Worm (Caenorhabditis elegans) whole organism, L2 larva: Measurements from ENCODE around the gene R12H7.4.

Experiments
- C34F6.9 ChIP-seq: fragments of 150-350 bp; optimal IDR thresholded peaks from 2 replicates; lab custom pipeline; 2014; ENCODE audit warnings: missing biosample characterization, missing genetic modification characterization
- F13H6.1 ChIP-seq: sonication (generic microtip); optimal IDR thresholded peaks from 2 replicates; lab custom pipeline; 2016; ENCODE audit warnings: missing genetic modification characterization, missing compliant biosample characterization
- R02D3.7 ChIP-seq: fragments of 150-350 bp; optimal IDR thresholded peaks from 2 replicates; lab custom pipeline; 2014; ENCODE audit warnings: missing biosample characterization, missing genetic modification characterization
- Y55F3AM.14 ChIP-seq: fragments of 200-800 bp; sonication (Bioruptor generic); optimal IDR thresholded peaks from 2 replicates; lab custom pipeline; 2018; ENCODE audit warnings: mild to moderate bottlenecking, missing genetic modification characterization, missing compliant biosample characterization
- alr-1 ChIP-seq: fragments of 150-350 bp; optimal IDR thresholded peaks from 2 replicates; lab custom pipeline; 2014; ENCODE audit warnings: missing biosample characterization, missing genetic modification characterization
- aly-2 ChIP-seq: fragments of 150-350 bp; optimal IDR thresholded peaks from 2 replicates; lab custom pipeline; 2014; ENCODE audit warnings: missing biosample characterization, missing genetic modification characterization
- ama-1 ChIP-seq: fragments of 150-350 bp; optimal IDR thresholded peaks from 2 replicates; lab custom pipeline; 2018; ENCODE audit warnings: inconsistent platforms
- blmp-1 ChIP-seq: sonication (generic microtip); optimal IDR thresholded peaks from 2 replicates; lab custom pipeline; 2017; ENCODE audit warnings: missing genetic modification characterization, mild to moderate bottlenecking, missing compliant biosample characterization, antibody characterized with exemption, moderate library complexity; ENCODE audit not compliant: insufficient read depth
- ceh-16 ChIP-seq: fragments of 150-350 bp; optimal IDR thresholded peaks from 2 replicates; lab custom pipeline; 2014; ENCODE audit warnings: missing biosample characterization, missing genetic modification characterization
- ceh-82 ChIP-seq: fragments of 150-350 bp; optimal IDR thresholded peaks from 2 replicates; lab custom pipeline; 2014; ENCODE audit warnings: missing biosample characterization, missing genetic modification characterization
- crh-2 ChIP-seq: sonication (generic microtip); optimal IDR thresholded peaks from 2 replicates; lab custom pipeline; 2017; ENCODE audit warnings: missing biosample characterization, missing genetic modification characterization
- fos-1 ChIP-seq: fragments of 150-350 bp; optimal IDR thresholded peaks from 2 replicates; lab custom pipeline; 2014; ENCODE audit warnings: missing biosample characterization, missing genetic modification characterization
- gmeb-1 ChIP-seq: fragments of 150-350 bp; optimal IDR thresholded peaks from 2 replicates; lab custom pipeline; 2014; ENCODE audit warnings: missing biosample characterization, missing genetic modification characterization
- lin-11 ChIP-seq: fragments of 150-350 bp; sonication (generic microtip); optimal IDR thresholded peaks from 2 replicates; lab custom pipeline; 2014; ENCODE audit warnings: missing biosample characterization, missing genetic modification characterization, inconsistent platforms, mixed read lengths
- lsy-2 ChIP-seq, 2 experiments: fragments of 150-350 bp in 1 of 2; sonication (generic microtip) in 1 of 2; optimal IDR thresholded peaks; 2 replicates each; lab custom pipeline; 2014 to 2017; ENCODE audit warnings: missing biosample characterization in 2 of 2, missing genetic modification characterization in 2 of 2
- mab-5 ChIP-seq: fragments of 150-350 bp; optimal IDR thresholded peaks from 2 replicates; lab custom pipeline; 2014; ENCODE audit warnings: missing biosample characterization, missing genetic modification characterization
- nhr-10 ChIP-seq: sonication (generic microtip); optimal IDR thresholded peaks from 2 replicates; lab custom pipeline; 2017; ENCODE audit warnings: missing biosample characterization, missing genetic modification characterization
- nhr-11 ChIP-seq: fragments of 150-350 bp; optimal IDR thresholded peaks from 2 replicates; lab custom pipeline; 2014; ENCODE audit warnings: missing biosample characterization, missing genetic modification characterization
- nhr-12 ChIP-seq: fragments of 150-350 bp; optimal IDR thresholded peaks from 2 replicates; lab custom pipeline; 2014; ENCODE audit warnings: missing biosample characterization, missing genetic modification characterization
- nhr-129 ChIP-seq: fragments of 150-350 bp; optimal IDR thresholded peaks from 2 replicates; lab custom pipeline; 2014; ENCODE audit warnings: missing biosample characterization, missing genetic modification characterization
- nhr-21 ChIP-seq: fragments of 150-350 bp; optimal IDR thresholded peaks from 2 replicates; lab custom pipeline; 2014; ENCODE audit warnings: missing biosample characterization, missing genetic modification characterization
- nhr-237 ChIP-seq: fragments of 150-350 bp; optimal IDR thresholded peaks from 2 replicates; lab custom pipeline; 2014; ENCODE audit warnings: missing biosample characterization, missing genetic modification characterization
- nhr-25 ChIP-seq: fragments of 150-350 bp; sonication (generic microtip); optimal IDR thresholded peaks from 3 replicates; lab custom pipeline; 2014; ENCODE audit warnings: missing biosample characterization, missing genetic modification characterization
- nhr-6 ChIP-seq: fragments of 150-350 bp; optimal IDR thresholded peaks from 2 replicates; lab custom pipeline; 2014; ENCODE audit warnings: missing biosample characterization, missing genetic modification characterization
- nhr-77 ChIP-seq: fragments of 150-350 bp; optimal IDR thresholded peaks from 2 replicates; lab custom pipeline; 2014; ENCODE audit warnings: missing biosample characterization, missing genetic modification characterization
- skn-1 ChIP-seq: sonication (generic microtip); optimal IDR thresholded peaks from 2 replicates; lab custom pipeline; 2017; ENCODE audit warnings: missing biosample characterization, missing genetic modification characterization
- sma-3 ChIP-seq: sonication (generic microtip); optimal IDR thresholded peaks from 2 replicates; lab custom pipeline; 2016; ENCODE audit warnings: missing genetic modification reagents, missing genetic modification characterization, missing compliant biosample characterization
- sma-9 ChIP-seq, 2 experiments: fragments of 150-350 bp in 1 of 2; sonication (generic microtip) in 1 of 2; optimal IDR thresholded peaks; 2 replicates each; lab custom pipeline; 2014 to 2016; ENCODE audit warnings: missing genetic modification characterization in 2 of 2, mild to moderate bottlenecking in 1 of 2, missing biosample characterization in 1 of 2, missing compliant biosample characterization in 1 of 2, missing genetic modification reagents in 1 of 2, moderate library complexity in 1 of 2
- snpc-4 ChIP-seq: fragments of 150-350 bp; optimal IDR thresholded peaks from 2 replicates; lab custom pipeline; 2014; ENCODE audit warnings: missing biosample characterization, missing genetic modification characterization
- unc-39 ChIP-seq: fragments of 150-350 bp; optimal IDR thresholded peaks from 2 replicates; lab custom pipeline; 2014; ENCODE audit warnings: missing biosample characterization, missing genetic modification characterization
- unc-55 ChIP-seq: fragments of 150-350 bp; sonication (generic microtip); optimal IDR thresholded peaks from 3 replicates; lab custom pipeline; 2014; ENCODE audit warnings: missing biosample characterization, missing genetic modification reagents, missing genetic modification characterization
- unc-62 ChIP-seq: fragments of 150-350 bp; optimal IDR thresholded peaks from 2 replicates; lab custom pipeline; 2014; ENCODE audit warnings: missing biosample characterization, missing genetic modification reagents, missing genetic modification characterization
- zag-1 ChIP-seq: fragments of 150-350 bp; optimal IDR thresholded peaks from 2 replicates; lab custom pipeline; 2014; ENCODE audit warnings: missing biosample characterization, missing genetic modification characterization
- ztf-1 ChIP-seq: fragments of 200-800 bp; sonication (Bioruptor generic); conservative IDR thresholded peaks from 2 replicates; pipeline ENCODE4 v1.3.6; 2022; ENCODE audit warnings: missing genetic modification characterization, missing compliant biosample characterization
- ztf-11 ChIP-seq: sonication (generic microtip); optimal IDR thresholded peaks from 2 replicates; lab custom pipeline; 2017; ENCODE audit warnings: missing biosample characterization, missing genetic modification characterization
- ztf-4 ChIP-seq: fragments of 150-350 bp; optimal IDR thresholded peaks from 2 replicates; lab custom pipeline; 2014; ENCODE audit warnings: missing biosample characterization, missing genetic modification characterization

Gene R12H7.4

DNA sequence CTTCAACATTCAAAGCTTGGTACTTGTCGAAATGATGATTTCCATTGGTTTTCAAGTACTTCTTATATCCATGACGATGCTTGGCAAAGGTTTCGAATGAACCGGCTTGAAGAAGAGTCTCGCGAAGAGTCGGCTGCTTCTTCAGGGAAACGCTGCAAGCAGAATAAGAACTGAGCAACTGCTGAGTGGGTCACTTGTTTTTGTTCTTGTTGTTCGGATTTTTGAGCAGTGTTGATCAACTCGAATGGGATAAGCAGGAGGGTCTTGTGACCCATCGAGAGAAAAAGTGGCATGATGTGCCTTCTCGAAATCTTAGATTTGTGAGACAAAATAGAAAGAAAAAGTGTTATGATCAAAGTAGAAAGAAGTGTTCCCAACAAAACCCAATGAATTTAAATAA is 3.7 kb downstream of the R12H7.4 start:
- TF ChIP-seq sma-9 (GFP tag; optimal IDR thresholded peaks at IDR 0.05; lab: Kevin White, UChicago) (peak; percentile 27), sma-9 (tag; optimal IDR thresholded peaks at IDR 0.05; lab: Kevin White, UChicago) (no peak), unc-62 (GFP tag; lab: Kevin White, UChicago) (no peak), ztf-1 (GFP tag; lab: Robert Waterston, UW) (no peak), C34F6.9 (peak; percentile 9), snpc-4 (peak; percentile 86), gmeb-1 (no peak), nhr-237 (no peak), aly-2 (tag; lab: Kevin White, UChicago) (no peak), nhr-25 (tag; lab: Kevin White, UChicago) (no peak), F13H6.1 (peak; percentile 43), nhr-77 (no peak), ztf-4 (tag; lab: Kevin White, UChicago) (peak; percentile 11), nhr-129 (tag; lab: Kevin White, UChicago) (peak; percentile 52)
- TF ChIP-seq, all 48 proteins: peak for 6

DNA sequence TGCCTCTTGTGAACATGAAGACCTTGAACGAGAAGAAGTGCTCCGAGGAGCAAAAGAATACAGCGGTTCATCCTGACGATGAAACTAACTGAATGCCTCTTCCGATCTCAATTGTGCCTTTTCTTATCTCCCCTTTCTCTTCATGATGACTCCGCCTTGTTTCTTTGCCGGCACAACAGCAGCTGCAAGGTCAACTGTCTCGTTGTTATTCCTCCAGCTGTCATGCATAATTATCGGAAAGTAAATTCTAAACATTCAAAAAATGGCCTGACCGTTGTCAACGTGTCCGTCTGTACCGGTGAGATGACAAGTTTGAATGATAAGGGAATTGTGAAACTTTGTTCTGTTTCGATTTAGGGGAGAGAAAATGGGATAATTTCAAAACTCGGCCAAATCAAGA is 4.5 kb downstream of the R12H7.4 start, which contains the start of gene asp-4:
TSS of gene asp-4 (minus strand) at position 106 of the 400 bp plus-strand sequence.
- TF ChIP-seq sma-3 (GFP tag; lab: Kevin White, UChicago): no peak
- no peak for TF ChIP-seq nhr-12 (tag; lab: Kevin White, UChicago)
- TF ChIP-seq F13H6.1: no peak
- TF ChIP-seq mab-5 (tag; lab: Kevin White, UChicago): no peak
- TF ChIP-seq lsy-2 (tag; optimal IDR thresholded peaks at IDR 0.05; lab: Kevin White, UChicago): peak in 1 of 2 experiments; percentile 9
- peak; percentile 4 for TF ChIP-seq sma-9 (GFP tag; optimal IDR thresholded peaks at IDR 0.05; lab: Kevin White, UChicago)
- no peak for TF ChIP-seq sma-9 (tag; optimal IDR thresholded peaks at IDR 0.05; lab: Kevin White, UChicago)
- no peak for TF ChIP-seq nhr-6 (tag; lab: Kevin White, UChicago)
- TF ChIP-seq nhr-129 (tag; lab: Kevin White, UChicago): peak; percentile 48
- TF ChIP-seq nhr-21 (tag; lab: Kevin White, UChicago): no peak
- peak; percentile 30 for TF ChIP-seq fos-1 (tag; lab: Kevin White, UChicago)
- TF ChIP-seq snpc-4: no peak
- TF ChIP-seq nhr-10: no peak
- TF ChIP-seq ztf-4 (tag; lab: Kevin White, UChicago): no peak
- no peak for TF ChIP-seq skn-1 (tag; lab: Kevin White, UChicago)
- no peak for TF ChIP-seq blmp-1 (tag; lab: Kevin White, UChicago)
- no peak for TF ChIP-seq unc-62 (GFP tag; lab: Kevin White, UChicago)

DNA sequence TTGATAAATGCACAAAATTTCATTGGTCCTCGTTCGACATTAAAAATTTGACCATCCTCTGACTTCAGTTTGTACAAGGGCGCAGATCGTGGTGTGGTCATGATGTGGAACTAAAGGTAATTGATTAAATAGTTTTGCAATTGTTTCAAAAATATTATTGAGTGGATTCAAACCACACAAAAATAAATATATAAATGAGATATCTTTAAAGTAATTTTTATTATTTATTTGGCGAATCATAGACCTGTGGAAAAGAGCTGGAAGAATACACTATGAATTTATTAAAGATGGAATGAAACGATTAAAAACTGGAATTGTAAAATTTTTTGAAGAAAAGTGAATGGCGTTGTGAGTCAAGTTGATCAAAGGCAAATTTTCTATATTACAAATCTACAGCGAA is 6.5 kb downstream of the R12H7.4 start, which contains the start of gene skr-20:
TSS of gene skr-20 (minus strand) at position 101 of the 400 bp plus-strand sequence.
- TF ChIP-seq unc-55 (no peak), Y55F3AM.14 (GFP tag; lab: Kevin White, UChicago) (no peak), ceh-82 (no peak), nhr-11 (tag; lab: Kevin White, UChicago) (no peak), sma-3 (GFP tag; lab: Kevin White, UChicago) (no peak), nhr-25 (tag; lab: Kevin White, UChicago) (no peak), nhr-129 (tag; lab: Kevin White, UChicago) (no peak), skn-1 (tag; lab: Kevin White, UChicago) (no peak), zag-1 (no peak), nhr-6 (tag; lab: Kevin White, UChicago) (no peak)

DNA sequence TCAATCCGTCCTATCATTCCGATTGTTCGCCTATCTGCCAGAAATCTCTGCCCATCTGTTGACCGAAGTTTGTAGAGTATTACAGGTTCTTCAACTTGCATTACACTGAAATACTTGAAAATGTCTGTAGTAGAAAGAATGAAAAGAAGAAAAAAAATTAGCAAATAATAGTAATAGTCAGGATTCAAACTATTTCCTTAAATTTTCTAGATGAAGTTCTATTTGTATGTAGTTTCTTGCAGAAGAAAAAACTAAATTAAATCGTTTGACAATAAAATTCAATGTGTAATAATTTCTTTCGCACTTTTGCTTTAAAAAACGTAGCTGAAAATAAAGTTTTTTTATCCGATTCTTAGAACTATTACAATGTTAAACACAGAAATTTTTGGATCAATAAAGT is 7.7 kb downstream of the R12H7.4 start, which contains the start of gene skr-19:
TSS of gene skr-19 (minus strand) at position 101 of the 400 bp plus-strand sequence.
- TF ChIP-seq ztf-1 (GFP tag; lab: Robert Waterston, UW) (no peak), ceh-16 (no peak), alr-1 (tag; lab: Kevin White, UChicago) (no peak)
- TF ChIP-seq, all 48 proteins: peak for 0

DNA sequence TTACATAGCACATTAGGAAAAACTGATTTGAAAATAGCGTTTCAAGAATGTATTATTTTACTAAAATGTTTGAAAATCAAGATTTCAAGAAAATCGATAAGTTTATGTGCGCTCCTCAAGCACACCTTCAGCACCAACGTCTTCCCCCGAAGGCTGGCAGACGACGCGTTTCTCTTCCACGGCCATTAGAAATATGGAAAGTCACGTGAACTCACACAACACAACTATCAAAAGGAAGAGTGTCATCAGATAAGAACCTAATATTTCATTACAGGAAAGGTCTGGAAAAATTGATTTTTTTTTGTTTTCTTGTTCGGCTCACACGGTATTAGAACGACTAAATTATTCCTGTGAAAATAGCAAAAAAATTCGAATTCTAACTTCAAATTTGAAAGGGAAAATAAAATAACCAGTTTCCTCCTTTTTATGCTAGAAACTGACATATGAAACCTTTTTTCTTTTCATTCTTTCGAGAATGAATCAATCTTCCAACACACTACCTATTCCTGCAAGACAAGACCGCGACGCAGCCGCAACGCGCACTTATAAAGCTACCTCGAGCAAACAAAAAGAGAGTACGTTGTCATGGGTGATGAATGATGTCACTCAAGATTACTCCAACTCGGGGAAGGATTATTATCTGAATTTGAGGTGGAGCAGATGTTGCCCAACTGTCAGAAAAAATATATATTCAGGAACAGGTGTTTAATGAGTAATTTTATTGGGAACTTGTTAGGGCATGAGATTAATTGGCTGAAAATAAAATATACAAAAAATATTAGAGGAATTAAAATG is 8.4 kb downstream of the R12H7.4 start:
- no peak for TF ChIP-seq ceh-16
- no peak for TF ChIP-seq unc-39 (tag; lab: Kevin White, UChicago)
- peak; percentile 13 for TF ChIP-seq ama-1 (lab: Kevin White, UChicago)
- peak; percentile 56 for TF ChIP-seq fos-1 (tag; lab: Kevin White, UChicago)
- TF ChIP-seq unc-55: peak; percentile 53
- peak; percentile 51 for TF ChIP-seq C34F6.9
- TF ChIP-seq lin-11 (tag; lab: Kevin White, UChicago): peak; percentile 21
- TF ChIP-seq nhr-129 (tag; lab: Kevin White, UChicago): peak; percentile 37
- TF ChIP-seq zag-1: no peak
- no peak for TF ChIP-seq ztf-11 (tag; lab: Kevin White, UChicago)
- TF ChIP-seq sma-9 (GFP tag; optimal IDR thresholded peaks at IDR 0.05; lab: Kevin White, UChicago): peak; percentile 14
- TF ChIP-seq sma-9 (tag; optimal IDR thresholded peaks at IDR 0.05; lab: Kevin White, UChicago): no peak
- TF ChIP-seq crh-2 (tag; lab: Kevin White, UChicago): peak; percentile 34
- no peak for TF ChIP-seq alr-1 (tag; lab: Kevin White, UChicago)
- no peak for TF ChIP-seq R02D3.7
- TF ChIP-seq lsy-2 (tag; optimal IDR thresholded peaks at IDR 0.05; lab: Kevin White, UChicago): peak in 1 of 2 experiments; percentile 25
